Worm (Caenorhabditis elegans) whole organism, L3 larva: ENCODE data around the gene zfp-2.

ENCODE experiments used
- ama-1 ChIP-seq: fragments of 150-350 bp; optimal IDR thresholded peaks from 2 replicates; lab custom pipeline; 2018
- egl-5 ChIP-seq: fragments of 150-350 bp; optimal IDR thresholded peaks from 2 replicates; lab custom pipeline; 2017; ENCODE audit warnings: missing biosample characterization, missing genetic modification reagents, missing genetic modification characterization, inconsistent platforms
- fkh-10 ChIP-seq: sonication (generic microtip); optimal IDR thresholded peaks from 2 replicates; lab custom pipeline; 2017; ENCODE audit warnings: missing biosample characterization, missing genetic modification reagents, missing genetic modification characterization
- jun-1 ChIP-seq: fragments of 150-350 bp; optimal IDR thresholded peaks from 2 replicates; lab custom pipeline; 2014; ENCODE audit warnings: missing biosample characterization, missing genetic modification reagents, missing genetic modification characterization
- nfya-1 ChIP-seq: sonication (generic microtip); optimal IDR thresholded peaks from 2 replicates; lab custom pipeline; 2017; ENCODE audit warnings: missing genetic modification characterization, mild to moderate bottlenecking, missing compliant biosample characterization, antibody characterized with exemption, moderate library complexity; ENCODE audit not compliant: insufficient read depth
- nhr-76 ChIP-seq: fragments of 150-350 bp; sonication (generic microtip); optimal IDR thresholded peaks from 5 replicates; lab custom pipeline; 2014; ENCODE audit warnings: missing biosample characterization, missing genetic modification characterization
- pha-4 ChIP-seq: fragments of 150-350 bp; optimal IDR thresholded peaks from 2 replicates; lab custom pipeline; 2014; ENCODE audit warnings: missing biosample characterization, missing genetic modification reagents, missing genetic modification characterization
- skn-1 ChIP-seq: fragments of 150-350 bp; optimal IDR thresholded peaks from 2 replicates; lab custom pipeline; 2014; ENCODE audit warnings: missing biosample characterization, missing genetic modification characterization
- ztf-4 ChIP-seq: fragments of 150-350 bp; optimal IDR thresholded peaks from 2 replicates; lab custom pipeline; 2014; ENCODE audit warnings: missing biosample characterization, missing genetic modification characterization

- no peak for TF ChIP-seq egl-5 (tag; lab: Kevin White, UChicago)
- no peak for TF ChIP-seq jun-1
- TF ChIP-seq ama-1 (lab: Kevin White, UChicago): no peak
- no peak for TF ChIP-seq nfya-1 (tag; lab: Kevin White, UChicago)
- TF ChIP-seq skn-1: no peak
- no peak for TF ChIP-seq nhr-76 (tag; lab: Kevin White, UChicago)
- no peak for TF ChIP-seq fkh-10 (GFP tag; lab: Kevin White, UChicago)
- TF ChIP-seq pha-4 (tag; lab: Kevin White, UChicago): no peak
- TF ChIP-seq ztf-4 (tag; lab: Kevin White, UChicago): no peak
These were observed 35.3 kb downstream of the zfp-2 start, which contains the start of gene parp-2 for ce11 chrII:9592737-9593136.
